Worm (Caenorhabditis elegans) whole organism, early embryonic: ENCODE measurements around the gene Y77E11A.23.

Experiments used
- B0310.2 ChIP-seq: sonication (generic microtip); optimal IDR thresholded peaks from 2 replicates; lab custom pipeline; 2016; ENCODE audit warnings: mild to moderate bottlenecking, missing genetic modification characterization, missing compliant biosample characterization
- F13C5.2 ChIP-seq: sonication (generic microtip); optimal IDR thresholded peaks from 2 replicates; lab custom pipeline; 2017; ENCODE audit warnings: mild to moderate bottlenecking, missing genetic modification characterization, inconsistent platforms, missing compliant biosample characterization
- ama-1 ChIP-seq: fragments of 150-350 bp; optimal IDR thresholded peaks from 2 replicates; lab custom pipeline; 2014
- ceh-36 ChIP-seq: sonication (generic microtip); optimal IDR thresholded peaks from 2 replicates; lab custom pipeline; 2016; ENCODE audit warnings: missing genetic modification characterization, inconsistent platforms, missing compliant biosample characterization
- ets-7 ChIP-seq: sonication (generic microtip); optimal IDR thresholded peaks from 2 replicates; lab custom pipeline; 2016; ENCODE audit warnings: missing genotype, missing genetic modification characterization, missing compliant biosample characterization
- flt-1 ChIP-seq: fragments of 200-800 bp; sonication (Bioruptor generic); IDR thresholded peaks from 2 replicates; pipeline ENCODE4 v1.3.6; 2022; ENCODE audit warnings: missing genetic modification characterization, missing compliant biosample characterization
- hmbx-1 ChIP-seq: sonication (generic microtip); optimal IDR thresholded peaks from 2 replicates; lab custom pipeline; 2016; ENCODE audit warnings: mild to moderate bottlenecking, missing genetic modification characterization, missing compliant biosample characterization
- hmg-4 ChIP-seq: fragments of 200-800 bp; sonication (Bioruptor generic); optimal IDR thresholded peaks from 2 replicates; lab custom pipeline; 2018; ENCODE audit warnings: mild to moderate bottlenecking, missing genetic modification characterization, missing compliant biosample characterization
- hnd-1 ChIP-seq: sonication (generic microtip); optimal IDR thresholded peaks from 2 replicates; lab custom pipeline; 2016; ENCODE audit warnings: missing genetic modification characterization, missing compliant biosample characterization
- tbx-11 ChIP-seq: fragments of 200-800 bp; sonication (Bioruptor generic); IDR thresholded peaks from 2 replicates; pipeline ENCODE4 v1.3.6; 2022; ENCODE audit warnings: missing genetic modification characterization, missing compliant biosample characterization

ce11 chrIV:1427283-1427682 is 2.9 kb downstream of the Y77E11A.23 start, which contains the start of gene clec-171:
- TF ChIP-seq B0310.2 (tag; lab: Kevin White, UChicago) (no peak), ama-1 (lab: Kevin White, UChicago) (no peak), hmbx-1 (no peak), hnd-1 (tag; lab: Kevin White, UChicago) (no peak), flt-1 (GFP tag; lab: Robert Waterston, UW) (no peak), ets-7 (tag; lab: Kevin White, UChicago) (no peak), ceh-36 (tag; lab: Kevin White, UChicago) (no peak), F13C5.2 (tag; lab: Kevin White, UChicago) (no peak), tbx-11 (GFP tag; lab: Robert Waterston, UW) (no peak), hmg-4 (GFP tag; lab: Kevin White, UChicago) (no peak)
